Fruit fly (Drosophila melanogaster) whole organism, prepupa: ENCODE measurements around the gene ball.

ENCODE experiments used
- CG10669 ChIP-seq: fragments of 200-800 bp; sonication (Bioruptor generic); optimal IDR thresholded peaks from 3 replicates; lab custom pipeline; 2018; ENCODE audit warnings: missing biosample characterization, mild to moderate bottlenecking, missing genetic modification characterization, moderate library complexity
- CG1621 ChIP-seq: fragments of 200-800 bp; sonication (Bioruptor generic); optimal IDR thresholded peaks from 3 replicates; lab custom pipeline; 2018; ENCODE audit warnings: missing biosample characterization, mild to moderate bottlenecking, missing genetic modification characterization
- CG16779 ChIP-seq: fragments of 200-800 bp; sonication (Bioruptor generic); optimal IDR thresholded peaks from 3 replicates; lab custom pipeline; 2017; ENCODE audit warnings: missing biosample characterization, mild to moderate bottlenecking, missing genetic modification characterization
- CG3032 ChIP-seq: fragments of 200-800 bp; optimal IDR thresholded peaks from 2 replicates; lab custom pipeline; 2019; ENCODE audit warnings: missing biosample characterization, mild to moderate bottlenecking, missing genetic modification characterization, moderate library complexity
- CG4318 ChIP-seq: fragments of 200-800 bp; sonication (Bioruptor generic); optimal IDR thresholded peaks from 3 replicates; lab custom pipeline; 2017; ENCODE audit warnings: missing biosample characterization, mild to moderate bottlenecking, missing genetic modification characterization
- CG6163 ChIP-seq: fragments of 200-800 bp; sonication (Bioruptor generic); IDR thresholded peaks from 3 replicates; pipeline ENCODE4 v1.3.6; 2022; ENCODE audit warnings: missing biosample characterization, missing genetic modification characterization
- CG6276 ChIP-seq: fragments of 200-800 bp; sonication (Bioruptor generic); optimal IDR thresholded peaks from 2 replicates; lab custom pipeline; 2017; ENCODE audit warnings: missing biosample characterization, mild to moderate bottlenecking, missing genetic modification characterization
- CG7368 ChIP-seq: fragments of 200-800 bp; sonication (Bioruptor generic); optimal IDR thresholded peaks from 3 replicates; lab custom pipeline; 2016; ENCODE audit warnings: missing biosample characterization, missing genetic modification characterization
- CG8119 ChIP-seq: fragments of 200-800 bp; sonication (Bioruptor generic); IDR thresholded peaks from 3 replicates; pipeline ENCODE4 v1.3.6; 2022; ENCODE audit warnings: missing biosample characterization, missing genetic modification characterization
- CG9139 ChIP-seq: fragments of 200-800 bp; sonication (Bioruptor generic); optimal IDR thresholded peaks from 3 replicates; lab custom pipeline; 2017; ENCODE audit warnings: missing biosample characterization, mild to moderate bottlenecking, missing genetic modification characterization
- Ets96B ChIP-seq: fragments of 200-800 bp; optimal IDR thresholded peaks from 2 replicates; lab custom pipeline; 2019; ENCODE audit warnings: missing biosample characterization, mild to moderate bottlenecking, missing genetic modification characterization, moderate library complexity
- Gug ChIP-seq: fragments of 200-800 bp; sonication (Bioruptor generic); IDR thresholded peaks from 2 replicates; pipeline ENCODE4 v1.3.6; 2022; ENCODE audit warnings: missing biosample characterization, missing genetic modification characterization
- Hr38 ChIP-seq: sonication (Bioruptor generic); optimal IDR thresholded peaks from 2 replicates; lab custom pipeline; 2016; ENCODE audit warnings: missing biosample characterization, missing genetic modification characterization
- Hr39 ChIP-seq: fragments of 200-800 bp; sonication (Bioruptor generic); optimal IDR thresholded peaks from 2 replicates; lab custom pipeline; 2016; ENCODE audit warnings: missing biosample characterization, missing genetic modification characterization
- Lpt ChIP-seq: fragments of 200-800 bp; sonication (Bioruptor generic); optimal IDR thresholded peaks from 3 replicates; lab custom pipeline; 2016; ENCODE audit warnings: missing biosample characterization, missing genetic modification characterization
- Sox15 ChIP-seq: fragments of 200-800 bp; sonication (Bioruptor generic); optimal IDR thresholded peaks from 3 replicates; lab custom pipeline; 2016; ENCODE audit warnings: missing biosample characterization, missing genetic modification characterization
- achi ChIP-seq: fragments of 200-800 bp; sonication (Bioruptor generic); optimal IDR thresholded peaks from 3 replicates; lab custom pipeline; 2016; ENCODE audit warnings: missing biosample characterization, missing genetic modification characterization
- cyc ChIP-seq: fragments of 200-800 bp; sonication (Bioruptor generic); optimal IDR thresholded peaks from 3 replicates; lab custom pipeline; 2016; ENCODE audit warnings: missing biosample characterization, missing genetic modification characterization
- dac ChIP-seq: fragments of 200-800 bp; sonication (Bioruptor generic); optimal IDR thresholded peaks from 2 replicates; lab custom pipeline; 2017; ENCODE audit warnings: missing biosample characterization, mild to moderate bottlenecking, missing genetic modification characterization
- eg ChIP-seq: fragments of 200-800 bp; sonication (Bioruptor generic); IDR thresholded peaks from 3 replicates; pipeline ENCODE4 v1.3.6; 2022; ENCODE audit warnings: missing biosample characterization, missing genetic modification characterization
- esn ChIP-seq: fragments of 200-800 bp; sonication (Bioruptor generic); optimal IDR thresholded peaks from 2 replicates; lab custom pipeline; 2016; ENCODE audit warnings: missing biosample characterization, mild to moderate bottlenecking, missing genetic modification characterization, moderate library complexity
- topi ChIP-seq: fragments of 200-800 bp; sonication (Bioruptor generic); optimal IDR thresholded peaks from 3 replicates; lab custom pipeline; 2016; ENCODE audit warnings: missing biosample characterization, missing genetic modification characterization

The ball gene

DNA sequence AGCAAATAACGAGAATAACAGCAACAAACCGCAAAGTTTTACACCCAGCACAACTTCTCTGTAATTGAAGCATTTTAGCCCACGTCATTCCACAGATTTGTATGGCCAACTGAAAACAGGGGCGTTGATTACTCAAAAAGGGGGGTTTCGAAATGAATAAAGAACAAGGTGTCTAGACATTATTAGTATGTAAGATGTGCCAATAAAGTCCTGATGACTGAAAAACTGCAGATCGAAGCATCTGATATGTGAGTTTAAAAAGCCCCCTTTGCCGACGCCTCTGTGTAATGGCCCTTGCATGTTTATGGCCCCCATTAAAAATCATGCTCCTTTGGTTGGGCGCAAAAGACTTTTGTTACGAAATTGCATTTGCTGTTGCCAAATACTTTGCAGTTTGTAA lies 45.5 kb downstream of the ball start (continued):
- TF ChIP-seq esn (GFP tag; lab: Kevin White, UChicago) (peak; percentile 84), CG1621 (peak; percentile 68), Ets96B (tag; lab: Kevin White, UChicago) (peak; percentile 74), CG9139 (GFP tag; lab: Kevin White, UChicago) (peak; percentile 51), Hr38 (GFP tag; lab: Kevin White, UChicago) (no peak), cyc (peak; percentile 85), eg (peak; percentile 74), dac (peak; percentile 35), Lpt (peak; percentile 39), CG4318 (GFP tag; lab: Kevin White, UChicago) (peak; percentile 44), CG7368 (peak; percentile 81), CG16779 (tag; lab: Kevin White, UChicago) (peak; percentile 15), CG8119 (GFP tag; lab: Robert Waterston, UW) (peak; percentile 53; the same call in 1 of the 3 replicates), CG10669 (GFP tag; lab: Kevin White, UChicago) (peak; percentile 66), CG6163 (peak; percentile 88), achi (peak; percentile 79), CG6276 (GFP tag; lab: Kevin White, UChicago) (peak; percentile 50), CG3032 (peak; percentile 69), Hr39 (peak; percentile 88), Gug (GFP tag; lab: Robert Waterston, UW) (peak; percentile 36), Sox15 (GFP tag; lab: Kevin White, UChicago) (peak; percentile 47), topi (GFP tag; lab: Kevin White, UChicago) (peak; percentile 83)
